Worm (Caenorhabditis elegans): Measurements from ENCODE around the gene flcn-1.

flcn-1 gene

ce11 chrII:6992949-6993348 is 64.4 kb downstream of the flcn-1 start (continued):
- no peak for TF ChIP-seq F13H6.1 (tag; optimal IDR thresholded peaks at IDR 0.05)
- TF ChIP-seq rnt-1 (tag; optimal IDR thresholded peaks at IDR 0.05), result no peak
- no peak for TF ChIP-seq sdc-2 (tag; optimal IDR thresholded peaks at IDR 0.05)
- no peak for TF ChIP-seq ets-4 (tag; optimal IDR thresholded peaks at IDR 0.05)
- peak; percentile 26 for TF ChIP-seq ceh-19 (GFP tag; optimal IDR thresholded peaks at IDR 0.05)
- TF ChIP-seq K02D7.2 (tag; optimal IDR thresholded peaks at IDR 0.05), result no peak
- no peak for TF ChIP-seq sox-4 (tag; optimal IDR thresholded peaks at IDR 0.05)
- no peak for TF ChIP-seq tbx-7 (tag; optimal IDR thresholded peaks at IDR 0.05)
- TF ChIP-seq tbx-2 (tag; optimal IDR thresholded peaks at IDR 0.05), result peak; percentile 26
- TF ChIP-seq fkh-6 (tag; optimal IDR thresholded peaks at IDR 0.05), result no peak
- TF ChIP-seq T23F11.4 (GFP tag; optimal IDR thresholded peaks at IDR 0.05), result no peak
- TF ChIP-seq unc-3 (GFP tag; conservative IDR thresholded peaks at IDR 0.05), result no peak
- peak; percentile 30 for TF ChIP-seq unc-3 (tag; optimal IDR thresholded peaks at IDR 0.05)
- no peak for TF ChIP-seq eyg-1 (tag; optimal IDR thresholded peaks at IDR 0.05)
- TF ChIP-seq ceh-24 (tag; optimal IDR thresholded peaks at IDR 0.05), result no peak
- no peak for TF ChIP-seq dve-1 (tag; optimal IDR thresholded peaks at IDR 0.05)
- peak; percentile 62 for TF ChIP-seq nfya-1 (tag; optimal IDR thresholded peaks at IDR 0.05)
- TF ChIP-seq odd-2 (tag; optimal IDR thresholded peaks at IDR 0.05), result no peak
- TF ChIP-seq syd-9 (tag; optimal IDR thresholded peaks at IDR 0.05), result no peak

ce11 chrII:6994677-6995076 is 66.1 kb downstream of the flcn-1 start, which contains the start of gene unc-104:
unc-104 (plus strand) TSS chrII:6994987.
- TF ChIP-seq unc-42 (tag; optimal IDR thresholded peaks at IDR 0.05) (peak; percentile 89), T23F11.4 (GFP tag; optimal IDR thresholded peaks at IDR 0.05) (no peak)

ce11 chrII:6995583-6995982 is 67.0 kb downstream of the flcn-1 start:
- TF ChIP-seq K09A11.1 (tag; optimal IDR thresholded peaks at IDR 0.05; ENCODE audit: insufficient read depth), result no peak
- TF ChIP-seq nfya-1 (tag; optimal IDR thresholded peaks at IDR 0.05), result no peak
- no peak for TF ChIP-seq pha-2 (tag; optimal IDR thresholded peaks at IDR 0.05)

All from whole organism, late embryonic.